Fruit fly (Drosophila melanogaster) S2 (cell line): ENCODE measurements around the gene CG43117.

ENCODE experiments used
- CG8478 ChIP-seq: fragments of >200 bp; optimal IDR thresholded peaks from 2 replicates; lab custom pipeline; 2018
- CTCF ChIP-seq, 2 experiments: fragments of >200 bp; optimal IDR thresholded peaks; 2 replicates each; lab custom pipeline; 2018

CG43117 gene

dm6 chr3R:26443875-26444511, 10.6 kb upstream of the CG43117 start:
- TF ChIP-seq CTCF (optimal IDR thresholded peaks at IDR 0.05; lab: Kevin White, UChicago) (no peak), CG8478 (lab: Kevin White, UChicago) (no peak)

- no peak for TF ChIP-seq CTCF (optimal IDR thresholded peaks at IDR 0.05; lab: Kevin White, UChicago)
- no peak for TF ChIP-seq CG8478 (lab: Kevin White, UChicago)
Measured at dm6 chr3R:26448779-26449178, 5.8 kb upstream of the CG43117 start, which contains the start of gene Hex-t1. Gene Hex-t1, plus strand, starts transcription at chr3R:26449079.

dm6 chr3R:26450371-26450770, 4.2 kb upstream of the CG43117 start, which contains the start of gene Hex-t2:
Gene Hex-t2, plus strand, starts transcription at chr3R:26450671.
- TF ChIP-seq CG8478 (lab: Kevin White, UChicago) (no peak), CTCF (optimal IDR thresholded peaks at IDR 0.05; lab: Kevin White, UChicago) (no peak)

- TF ChIP-seq CTCF (optimal IDR thresholded peaks at IDR 0.05; lab: Kevin White, UChicago) (no peak), CG8478 (lab: Kevin White, UChicago) (no peak)
Measured at dm6 chr3R:26452345-26452744, 2.2 kb upstream of the CG43117 start, which contains the start of gene CG5447. Gene CG5447, plus strand, starts transcription at chr3R:26452534.

dm6 chr3R:26455838-26456237, 1.2 kb downstream of the CG43117 start, which contains the start of gene Pdf:
Gene Pdf, minus strand, starts transcription at chr3R:26456141.
- TF ChIP-seq CTCF (optimal IDR thresholded peaks at IDR 0.05; lab: Kevin White, UChicago) (no peak), CG8478 (lab: Kevin White, UChicago) (no peak)

- no peak for TF ChIP-seq CG8478 (lab: Kevin White, UChicago)
Measured at dm6 chr3R:26456577-26456976, 2.0 kb downstream of the CG43117 start, which contains the start of gene CG14237. Gene CG14237, plus strand, starts transcription at chr3R:26456877.

- TF ChIP-seq CTCF (optimal IDR thresholded peaks at IDR 0.05; lab: Kevin White, UChicago) (no peak), CG8478 (lab: Kevin White, UChicago) (no peak)
Measured at dm6 chr3R:26457949-26458348, 3.4 kb downstream of the CG43117 start, which contains the start of gene CG14238. Gene CG14238, plus strand, starts transcription at chr3R:26458249.

dm6 chr3R:26461226-26461805, 6.7 kb downstream of the CG43117 start, which contains the start of gene CG5455:
Gene CG5455, plus strand, starts transcription at chr3R:26461527.
- TF ChIP-seq CTCF (optimal IDR thresholded peaks at IDR 0.05; lab: Kevin White, UChicago), result no peak
- TF ChIP-seq CG8478 (lab: Kevin White, UChicago), result no peak

dm6 chr3R:26462173-26462959, 7.8 kb downstream of the CG43117 start:
- TF ChIP-seq CG8478 (lab: Kevin White, UChicago), result no peak
- TF ChIP-seq CTCF (optimal IDR thresholded peaks at IDR 0.05; lab: Kevin White, UChicago), result no peak

- TF ChIP-seq CTCF (optimal IDR thresholded peaks at IDR 0.05; lab: Kevin White, UChicago) (no peak), CG8478 (lab: Kevin White, UChicago) (no peak)
Measured at dm6 chr3R:26463146-26463545, 8.6 kb downstream of the CG43117 start.

- no peak for TF ChIP-seq CTCF (optimal IDR thresholded peaks at IDR 0.05; lab: Kevin White, UChicago)
- no peak for TF ChIP-seq CG8478 (lab: Kevin White, UChicago)
Measured at dm6 chr3R:26463558-26463957, 9.0 kb downstream of the CG43117 start.

- TF ChIP-seq CG8478 (lab: Kevin White, UChicago) (no peak), CTCF (optimal IDR thresholded peaks at IDR 0.05; lab: Kevin White, UChicago) (no peak)
Measured at dm6 chr3R:26464370-26464769, 9.8 kb downstream of the CG43117 start.

- no peak for TF ChIP-seq CTCF (optimal IDR thresholded peaks at IDR 0.05; lab: Kevin White, UChicago)
- no peak for TF ChIP-seq CG8478 (lab: Kevin White, UChicago)
Measured at dm6 chr3R:26465121-26465520, 10.5 kb downstream of the CG43117 start.

dm6 chr3R:26478040-26478439, 23.4 kb downstream of the CG43117 start:
- TF ChIP-seq CG8478 (lab: Kevin White, UChicago) (no peak), CTCF (optimal IDR thresholded peaks at IDR 0.05; lab: Kevin White, UChicago) (no peak)

- TF ChIP-seq CTCF (optimal IDR thresholded peaks at IDR 0.05; lab: Kevin White, UChicago) (no peak), CG8478 (lab: Kevin White, UChicago) (no peak)
Measured at dm6 chr3R:26478644-26479043, 24.1 kb downstream of the CG43117 start.
